Worm (Caenorhabditis elegans) whole organism, mixed stage, embryonic: ENCODE results near the gene grl-31.

Experiments
- nhr-2 ChIP-seq: fragments of 150-350 bp; optimal IDR thresholded peaks from 2 replicates; lab custom pipeline; 2014; ENCODE audit warnings: missing biosample characterization, missing genetic modification characterization
- zip-8 ChIP-seq: fragments of 150-350 bp; optimal IDR thresholded peaks from 2 replicates; lab custom pipeline; 2014; ENCODE audit warnings: missing biosample characterization, missing genetic modification characterization

- no peak for TF ChIP-seq zip-8 (tag; lab: Kevin White, UChicago)
- TF ChIP-seq nhr-2 (tag; lab: Kevin White, UChicago), result no peak
Observed at ce11 chrV:3541117-3541516, 16.5 kb downstream of the grl-31 start, which contains the start of gene srbc-67.
